Worm (Caenorhabditis elegans): ENCODE data around the gene srlf-12.

Gene srlf-12

ce11 chrIV:10868629-10869251, 23.2 kb downstream of the srlf-12 start, which contains the start of gene F13E9.11:
Gene F13E9.11 (minus strand): TSS chrIV:10869135.
- TF ChIP-seq unc-62 (GFP tag; optimal IDR thresholded peaks at IDR 0.05), result no peak

DNA sequence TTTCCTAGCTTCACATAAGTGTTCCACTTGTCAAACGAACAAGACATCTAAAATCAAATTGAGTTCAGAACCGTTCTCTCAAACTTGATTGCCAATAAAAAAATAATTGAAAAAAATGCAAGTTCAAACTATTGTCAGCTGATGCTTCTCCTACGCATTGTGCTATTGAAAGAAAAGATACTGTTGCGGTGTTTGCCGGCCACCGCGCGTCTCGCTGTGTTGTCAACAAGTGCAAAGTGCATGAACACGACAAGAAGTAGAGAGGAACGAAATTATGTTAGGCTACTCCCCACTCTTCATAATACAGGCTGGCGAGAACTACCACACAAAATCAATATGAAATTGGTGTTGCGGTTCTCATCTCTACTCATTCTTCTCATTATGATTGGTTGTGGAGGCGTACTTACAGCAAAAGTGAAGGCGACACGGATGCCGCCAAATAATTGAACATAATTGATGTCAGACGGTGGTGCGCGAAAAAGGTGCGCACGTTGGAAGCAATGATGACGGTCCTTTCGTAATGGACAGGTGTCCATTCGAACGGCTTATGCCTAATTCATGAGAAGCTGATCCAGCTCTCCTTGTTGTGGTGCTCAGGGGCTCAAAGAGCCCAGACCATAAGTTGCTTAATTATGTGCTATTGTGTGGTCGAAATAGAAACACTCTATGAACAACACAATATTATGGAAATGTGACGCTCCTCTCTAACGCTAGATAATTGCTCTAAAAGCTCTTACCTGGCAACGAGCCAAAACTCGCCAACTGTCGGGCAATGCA, 24.3 kb downstream of the srlf-12 start:
- no peak for TF ChIP-seq unc-62 (GFP tag; optimal IDR thresholded peaks at IDR 0.05)

- TF ChIP-seq unc-62 (GFP tag; optimal IDR thresholded peaks at IDR 0.05), result no peak
Observed at ce11 chrIV:10864031-10864430, 27.9 kb downstream of the srlf-12 start, which contains the start of gene nish-1. Gene nish-1 (plus strand): TSS chrIV:10864331.

DNA sequence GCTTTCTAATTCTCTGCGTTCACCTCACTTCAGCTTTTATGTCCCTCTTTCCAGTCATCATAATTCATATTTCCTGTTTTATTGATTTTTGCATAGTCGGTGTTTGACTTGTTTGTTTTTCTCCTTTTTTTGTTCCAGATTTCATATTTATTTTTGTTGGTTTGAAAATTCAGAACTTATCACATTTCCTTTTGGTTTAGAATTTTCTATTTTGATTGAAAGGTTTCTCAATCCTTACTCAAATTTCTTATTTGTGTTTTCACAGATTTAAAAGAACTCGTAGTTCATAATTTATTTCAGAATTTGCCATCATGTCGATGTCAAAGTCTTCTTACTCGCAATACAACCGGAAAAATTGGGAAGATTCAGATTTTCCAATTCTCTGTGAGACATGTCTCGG, 30.8 kb downstream of the srlf-12 start, which contains the start of gene rbm-22:
Gene rbm-22 (plus strand): TSS at position 301 of the 400 bp plus-strand sequence.
- no peak for TF ChIP-seq unc-62 (GFP tag; optimal IDR thresholded peaks at IDR 0.05)

- TF ChIP-seq unc-62 (GFP tag; optimal IDR thresholded peaks at IDR 0.05), result no peak
Observed at ce11 chrIV:10858300-10859016, 33.4 kb downstream of the srlf-12 start, which contains the start of the genes T11G6.2 and hars-1. Gene T11G6.2 (minus strand): TSS chrIV:10858496. Gene hars-1 (plus strand): TSS chrIV:10858957.

- TF ChIP-seq unc-62 (GFP tag; optimal IDR thresholded peaks at IDR 0.05), result no peak
Observed at ce11 chrIV:10855946-10856345, 35.9 kb downstream of the srlf-12 start.

DNA sequence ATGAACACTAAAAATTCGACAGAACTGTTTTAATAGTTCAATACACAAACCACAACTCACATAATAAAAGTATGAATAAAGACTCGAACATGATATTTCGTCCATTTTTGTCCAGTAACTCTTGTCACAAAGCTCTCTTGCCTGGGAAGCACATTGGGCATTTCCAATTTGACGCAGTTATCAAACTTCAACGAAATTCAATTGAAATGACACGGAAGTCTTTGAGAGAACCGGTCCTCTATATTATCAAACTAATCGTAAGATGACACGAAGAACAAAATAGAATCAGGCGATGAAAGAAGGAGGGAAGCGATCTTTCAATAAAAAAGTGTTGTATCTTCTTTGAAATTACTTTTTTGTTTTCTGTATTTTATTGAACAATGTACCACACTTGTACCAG, 36.8 kb downstream of the srlf-12 start, which contains the start of gene T11G6.3:
Gene T11G6.3 (minus strand): TSS at position 189 of the 400 bp plus-strand sequence.
- TF ChIP-seq unc-62 (GFP tag; optimal IDR thresholded peaks at IDR 0.05), result no peak

DNA sequence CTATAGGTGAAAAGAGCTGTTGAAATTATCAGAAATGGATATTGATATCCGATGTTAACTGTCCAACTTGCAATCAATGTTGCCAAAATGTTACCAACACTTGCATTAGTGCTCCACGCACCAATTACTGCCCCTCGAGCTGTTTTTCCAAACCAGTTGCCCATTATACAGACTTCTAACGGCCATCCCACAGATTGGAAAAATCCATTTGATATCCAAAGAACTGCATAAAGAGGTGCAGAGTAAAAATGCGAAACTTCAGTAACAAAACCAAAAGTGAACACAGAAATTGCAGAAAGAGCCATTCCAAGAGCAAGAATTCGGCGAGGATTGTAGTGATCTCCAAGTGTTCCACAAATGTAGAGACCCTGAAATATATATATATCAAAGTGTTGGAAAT, 37.9 kb downstream of the srlf-12 start:
- TF ChIP-seq unc-62 (GFP tag; optimal IDR thresholded peaks at IDR 0.05), result no peak

DNA sequence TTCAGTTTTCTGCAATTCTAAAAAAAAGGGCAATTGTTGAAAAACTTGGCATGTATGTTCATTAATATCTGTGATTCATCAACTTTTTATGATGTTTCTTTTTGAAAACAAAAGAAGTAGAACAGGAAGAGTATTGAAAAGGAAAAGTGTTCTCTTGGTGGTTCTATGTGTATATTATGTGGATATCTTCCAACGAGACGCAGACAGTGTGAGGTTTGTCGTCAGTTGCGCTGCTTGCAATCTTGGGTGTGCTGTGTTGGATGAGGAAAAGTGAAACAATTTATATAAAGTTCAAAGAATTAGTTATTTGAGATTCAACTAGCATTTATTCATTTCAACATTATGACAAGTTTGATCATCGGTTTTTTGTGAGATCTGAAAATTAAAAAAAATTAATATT, 39.5 kb downstream of the srlf-12 start:
- TF ChIP-seq unc-62 (GFP tag; optimal IDR thresholded peaks at IDR 0.05), result no peak

ce11 chrIV:10851833-10852232, 40.1 kb downstream of the srlf-12 start, which contains the start of gene T11G6.4:
Gene T11G6.4 (minus strand): TSS chrIV:10851933.
- no peak for TF ChIP-seq unc-62 (GFP tag; optimal IDR thresholded peaks at IDR 0.05)

- no peak for TF ChIP-seq unc-62 (GFP tag; optimal IDR thresholded peaks at IDR 0.05)
Observed at ce11 chrIV:10851136-10851535, 40.8 kb downstream of the srlf-12 start.

DNA sequence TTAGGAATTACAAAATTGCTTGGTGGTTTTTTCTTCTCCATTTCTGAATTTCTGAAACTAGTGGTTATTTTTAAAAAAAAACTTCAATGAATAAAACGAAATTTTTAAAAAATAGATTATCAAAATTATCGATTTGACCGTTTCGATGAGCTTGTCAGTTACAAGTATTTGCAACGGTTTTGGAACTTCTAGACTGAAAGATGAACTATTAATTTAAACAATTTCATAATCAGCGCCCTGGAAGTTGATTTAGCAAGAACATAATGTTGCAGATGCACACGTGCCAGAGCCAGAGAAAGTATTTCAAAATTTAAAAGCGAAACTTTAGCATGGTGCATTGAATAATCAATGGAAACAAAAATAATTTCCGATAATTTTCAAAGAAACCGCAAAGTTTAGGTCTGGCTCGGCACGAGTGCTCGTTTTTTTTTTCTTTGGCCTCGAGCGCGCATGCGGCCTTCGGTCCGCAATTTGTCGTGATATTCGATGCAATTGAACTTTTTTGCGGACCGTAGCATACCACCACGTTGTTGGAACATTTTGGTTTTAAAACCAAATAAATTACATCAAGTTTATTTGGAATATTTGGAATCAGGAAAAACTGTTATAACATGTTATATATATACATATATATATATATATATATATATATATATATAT, 49.1 kb downstream of the srlf-12 start, which contains the start of gene T11G6.5:
Gene T11G6.5 (minus strand): TSS at position 51 of the 660 bp plus-strand sequence.
- TF ChIP-seq unc-62 (GFP tag; optimal IDR thresholded peaks at IDR 0.05), result no peak

- no peak for TF ChIP-seq unc-62 (GFP tag; optimal IDR thresholded peaks at IDR 0.05)
Observed at ce11 chrIV:10842232-10842631, 49.7 kb downstream of the srlf-12 start.

All from whole organism, dauer.